Worm (Caenorhabditis elegans) whole organism, young adult: ENCODE data around the gene C04G2.10.

ENCODE experiments used
- attf-6 ChIP-seq: fragments of 200-800 bp; sonication (Bioruptor generic); IDR thresholded peaks from 2 replicates; pipeline ENCODE4 v1.3.6; 2022; ENCODE audit warnings: missing genetic modification reagents, missing genetic modification characterization, missing compliant biosample characterization
- unc-62 ChIP-seq: fragments of 150-350 bp; optimal IDR thresholded peaks from 2 replicates; lab custom pipeline; 2014; ENCODE audit warnings: missing biosample characterization, missing genetic modification reagents, missing genetic modification characterization

ce11 chrIV:10090358-10090757 lies 24.9 kb upstream of the C04G2.10 start, which contains the start of gene ttbk-5:
- TF ChIP-seq unc-62, result no peak
- no peak for TF ChIP-seq attf-6
